Worm (Caenorhabditis elegans) whole organism, L1 larva: ENCODE results near the gene hpo-33.
"Not testable (repeated sequence)": the region's sequence is repeated elsewhere in the genome, so short reads cannot be mapped to it uniquely, and the experiment has no call there.

Experiments used
- ama-1 ChIP-seq: fragments of 150-350 bp; optimal IDR thresholded peaks from 2 replicates; lab custom pipeline; 2014
- fkh-8 ChIP-seq: sonication (generic microtip); optimal IDR thresholded peaks from 2 replicates; lab custom pipeline; 2016; ENCODE audit warnings: mild to moderate bottlenecking, missing genetic modification characterization, missing compliant biosample characterization
- jun-1 ChIP-seq: fragments of 150-350 bp; optimal IDR thresholded peaks from 2 replicates; lab custom pipeline; 2014; ENCODE audit warnings: missing biosample characterization, missing genetic modification reagents, missing genetic modification characterization
- nhr-77 ChIP-seq: fragments of 150-350 bp; optimal IDR thresholded peaks from 2 replicates; lab custom pipeline; 2014; ENCODE audit warnings: missing biosample characterization, missing genetic modification characterization

DNA sequence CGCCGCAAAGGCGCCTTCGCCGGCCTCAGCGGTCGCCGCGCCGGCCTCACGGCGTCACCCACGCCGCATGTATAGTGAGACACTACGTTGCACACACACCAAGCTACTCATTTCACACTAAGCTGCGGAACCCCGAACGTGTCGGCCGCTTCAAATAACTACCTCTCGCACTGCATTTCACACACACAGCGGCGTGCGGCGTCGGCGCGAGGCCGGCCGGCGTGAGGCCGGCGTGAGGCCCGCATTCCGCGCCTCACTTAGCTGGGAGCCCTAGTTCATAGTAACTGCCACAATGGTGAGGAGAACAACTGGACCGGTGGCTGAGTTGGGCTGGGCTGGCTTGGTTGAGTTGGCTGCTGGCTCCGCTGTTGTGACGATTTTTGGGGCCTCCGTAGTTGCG lies 20.3 kb upstream of the hpo-33 start:
- not testable (repeated sequence) for TF ChIP-seq ama-1 (lab: Kevin White, UChicago); jun-1 (tag; lab: Kevin White, UChicago); fkh-8 (tag; lab: Kevin White, UChicago); nhr-77
